Worm (Caenorhabditis elegans) whole organism, midembryonic: ENCODE data around the gene ZC262.13.

ENCODE experiments used
- flt-1 ChIP-seq: fragments of 200-800 bp; sonication (Bioruptor generic); IDR thresholded peaks from 2 replicates; pipeline ENCODE4 v1.3.6; 2022; ENCODE audit warnings: missing genetic modification characterization, missing compliant biosample characterization
- klf-2 ChIP-seq: fragments of 200-800 bp; sonication (Bioruptor generic); conservative IDR thresholded peaks from 2 replicates; pipeline ENCODE4 v1.3.6; 2022; ENCODE audit warnings: missing genetic modification reagents, missing genetic modification characterization, missing compliant biosample characterization
- med-1 ChIP-seq: sonication (generic microtip); optimal IDR thresholded peaks from 2 replicates; lab custom pipeline; 2017; ENCODE audit warnings: missing genetic modification characterization, mild to moderate bottlenecking, missing compliant biosample characterization, antibody characterized with exemption, missing genetic modification reagents; ENCODE audit not compliant: insufficient read depth
- ref-1 ChIP-seq: fragments of 200-800 bp; sonication (Bioruptor generic); conservative IDR thresholded peaks from 2 replicates; pipeline ENCODE4 v1.3.6; 2022; ENCODE audit warnings: missing genetic modification reagents, missing genetic modification characterization, missing compliant biosample characterization
- ztf-29 ChIP-seq: fragments of 200-800 bp; sonication (Bioruptor generic); IDR thresholded peaks from 2 replicates; pipeline ENCODE4 v1.3.6; 2022; ENCODE audit warnings: missing genetic modification reagents, missing genetic modification characterization, missing compliant biosample characterization

DNA sequence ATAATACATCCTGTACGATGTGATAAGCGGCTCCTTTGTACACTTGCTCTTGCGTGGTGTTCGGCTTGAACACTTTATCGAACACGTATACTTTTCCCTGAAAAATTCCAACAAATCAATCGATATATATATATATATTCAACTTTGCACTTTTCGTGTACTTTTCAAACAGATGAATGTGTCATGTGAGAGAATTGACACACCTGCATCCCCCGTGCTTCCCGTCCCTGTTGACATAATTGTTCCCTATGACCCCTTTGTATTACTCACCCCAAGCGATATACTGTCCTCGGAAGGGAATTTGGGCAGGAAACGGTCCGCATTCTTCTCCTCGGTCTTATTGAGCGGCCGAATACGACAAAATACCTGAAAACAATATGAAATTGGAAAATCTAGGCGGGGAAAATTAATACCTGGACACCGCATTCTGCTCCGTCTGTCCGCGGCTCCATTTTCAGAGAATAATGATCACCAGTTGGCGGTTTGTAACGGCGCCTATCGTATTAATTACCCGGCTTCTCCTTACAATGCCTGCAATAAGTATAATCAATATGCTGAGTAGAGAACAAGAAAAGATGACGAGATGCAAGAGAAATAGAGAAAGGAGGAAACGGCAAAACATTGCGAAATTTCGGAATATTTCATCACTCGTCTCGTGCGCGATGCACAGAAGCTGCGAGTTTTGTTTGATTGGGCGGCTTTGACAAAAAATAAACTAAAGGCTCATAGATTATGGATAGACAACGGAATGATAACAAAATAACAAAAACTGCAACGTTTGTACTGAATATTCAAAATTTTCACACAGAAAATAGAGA is 28.8 kb downstream of the ZC262.13 start, which contains the start of gene unc-116:
- TF ChIP-seq klf-2 (GFP tag; lab: Robert Waterston, UW) (no peak), flt-1 (GFP tag; lab: Robert Waterston, UW) (no peak), med-1 (GFP tag; lab: Kevin White, UChicago) (no peak), ref-1 (GFP tag; lab: Robert Waterston, UW) (no peak), ztf-29 (GFP tag; lab: Robert Waterston, UW) (no peak)
